Worm (Caenorhabditis elegans) whole organism, late embryonic: ENCODE results near the gene C07D8.5.

Experiments used
- C08G9.2 ChIP-seq: sonication (generic microtip); optimal IDR thresholded peaks from 2 replicates; lab custom pipeline; 2016; ENCODE audit warnings: mild to moderate bottlenecking, missing genetic modification characterization, moderate library complexity, missing compliant biosample characterization
- C38D4.7 ChIP-seq: fragments of 200-800 bp; sonication (Bioruptor generic); optimal IDR thresholded peaks from 2 replicates; lab custom pipeline; 2018; ENCODE audit warnings: mild to moderate bottlenecking, missing genetic modification characterization, moderate library complexity, missing compliant biosample characterization
- K02D7.2 ChIP-seq: sonication (generic microtip); optimal IDR thresholded peaks from 2 replicates; lab custom pipeline; 2017; ENCODE audit warnings: mild to moderate bottlenecking, missing genetic modification characterization, missing compliant biosample characterization
- K09A11.1 ChIP-seq: sonication (generic microtip); optimal IDR thresholded peaks from 2 replicates; lab custom pipeline; 2017; ENCODE audit warnings: antibody characterized with exemption, mild to moderate bottlenecking, missing genetic modification characterization, missing compliant biosample characterization; ENCODE audit not compliant: insufficient read depth
- T23F11.4 ChIP-seq: fragments of 200-800 bp; sonication (Bioruptor generic); optimal IDR thresholded peaks from 2 replicates; lab custom pipeline; 2018; ENCODE audit warnings: mild to moderate bottlenecking, missing genetic modification characterization, missing compliant biosample characterization
- ceh-14 ChIP-seq: sonication (generic microtip); optimal IDR thresholded peaks from 2 replicates; lab custom pipeline; 2016; ENCODE audit warnings: missing genotype, missing genetic modification characterization, missing compliant biosample characterization
- ceh-18 ChIP-seq: sonication (generic microtip); optimal IDR thresholded peaks from 2 replicates; lab custom pipeline; 2016; ENCODE audit warnings: missing genetic modification characterization, missing compliant biosample characterization
- ceh-2 ChIP-seq: sonication (generic microtip); optimal IDR thresholded peaks from 2 replicates; lab custom pipeline; 2016; ENCODE audit warnings: missing genotype, missing genetic modification characterization, missing compliant biosample characterization
- ceh-22 ChIP-seq: sonication (generic microtip); optimal IDR thresholded peaks from 2 replicates; lab custom pipeline; 2017; ENCODE audit warnings: missing biosample characterization, missing genetic modification characterization
- ceh-24 ChIP-seq: sonication (generic microtip); optimal IDR thresholded peaks from 2 replicates; lab custom pipeline; 2016; ENCODE audit warnings: mild to moderate bottlenecking, missing genetic modification characterization, missing compliant biosample characterization
- ceh-31 ChIP-seq: sonication (generic microtip); optimal IDR thresholded peaks from 2 replicates; lab custom pipeline; 2016; ENCODE audit warnings: missing genetic modification characterization, missing compliant biosample characterization
- ceh-45 ChIP-seq: fragments of 200-800 bp; sonication (Bioruptor generic); IDR thresholded peaks from 2 replicates; pipeline ENCODE4 v1.3.6; 2022; ENCODE audit warnings: missing genetic modification reagents, missing genetic modification characterization, missing compliant biosample characterization
- ceh-6 ChIP-seq: fragments of 200-800 bp; sonication (Bioruptor generic); optimal IDR thresholded peaks from 2 replicates; lab custom pipeline; 2018; ENCODE audit warnings: mild to moderate bottlenecking, missing genetic modification characterization, missing compliant biosample characterization
- che-1 ChIP-seq: sonication (generic microtip); optimal IDR thresholded peaks from 2 replicates; lab custom pipeline; 2016; ENCODE audit warnings: mild to moderate bottlenecking, missing genetic modification characterization, missing compliant biosample characterization
- dve-1 ChIP-seq: sonication (generic microtip); optimal IDR thresholded peaks from 2 replicates; lab custom pipeline; 2017; ENCODE audit warnings: antibody characterized with exemption, mild to moderate bottlenecking, missing genetic modification characterization, missing compliant biosample characterization
- elt-2 ChIP-seq: sonication (generic microtip); optimal IDR thresholded peaks from 2 replicates; lab custom pipeline; 2016; ENCODE audit warnings: missing genetic modification reagents, missing genetic modification characterization, missing compliant biosample characterization
- elt-4 ChIP-seq: sonication (generic microtip); optimal IDR thresholded peaks from 2 replicates; lab custom pipeline; 2016; ENCODE audit warnings: missing genetic modification characterization, missing compliant biosample characterization
- eyg-1 ChIP-seq: sonication (generic microtip); optimal IDR thresholded peaks from 2 replicates; lab custom pipeline; 2016; ENCODE audit warnings: missing genotype, missing genetic modification characterization, missing compliant biosample characterization
- fkh-10 ChIP-seq: fragments of 150-350 bp; optimal IDR thresholded peaks from 2 replicates; lab custom pipeline; 2014; ENCODE audit warnings: missing biosample characterization, missing genetic modification reagents, missing genetic modification characterization
- fkh-6 ChIP-seq: sonication (generic microtip); optimal IDR thresholded peaks from 2 replicates; lab custom pipeline; 2016; ENCODE audit warnings: missing genetic modification characterization, missing compliant biosample characterization
- hlh-15 ChIP-seq: sonication (generic microtip); optimal IDR thresholded peaks from 2 replicates; lab custom pipeline; 2016; ENCODE audit warnings: missing genetic modification characterization, missing compliant biosample characterization
- hlh-30 ChIP-seq: sonication (generic microtip); optimal IDR thresholded peaks from 2 replicates; lab custom pipeline; 2017; ENCODE audit warnings: antibody characterized with exemption, missing genetic modification characterization, missing compliant biosample characterization; ENCODE audit not compliant: insufficient read depth
- hlh-8 ChIP-seq: sonication (generic microtip); optimal IDR thresholded peaks from 2 replicates; lab custom pipeline; 2016; ENCODE audit warnings: missing genotype, missing genetic modification characterization, missing compliant biosample characterization
- nfya-1 ChIP-seq: sonication (generic microtip); optimal IDR thresholded peaks from 2 replicates; lab custom pipeline; 2017; ENCODE audit warnings: missing genetic modification characterization, mild to moderate bottlenecking, missing compliant biosample characterization, antibody characterized with exemption, moderate library complexity
- nhr-11 ChIP-seq: fragments of 150-350 bp; optimal IDR thresholded peaks from 2 replicates; lab custom pipeline; 2014; ENCODE audit warnings: missing biosample characterization, missing genetic modification characterization
- nhr-232 ChIP-seq: sonication (generic microtip); optimal IDR thresholded peaks from 2 replicates; lab custom pipeline; 2016; ENCODE audit warnings: missing genetic modification characterization, missing compliant biosample characterization
- npax-4 ChIP-seq: sonication (generic microtip); optimal IDR thresholded peaks from 2 replicates; lab custom pipeline; 2016; ENCODE audit warnings: missing genetic modification characterization, missing compliant biosample characterization
- odd-2 ChIP-seq: sonication (generic microtip); optimal IDR thresholded peaks from 2 replicates; lab custom pipeline; 2017; ENCODE audit warnings: antibody characterized with exemption, mild to moderate bottlenecking, missing genetic modification characterization, missing compliant biosample characterization
- pag-3 ChIP-seq: sonication (generic microtip); optimal IDR thresholded peaks from 2 replicates; lab custom pipeline; 2016; ENCODE audit warnings: missing compliant biosample characterization, missing genetic modification characterization, borderline replicate concordance
- pha-2 ChIP-seq: sonication (generic microtip); optimal IDR thresholded peaks from 2 replicates; lab custom pipeline; 2017; ENCODE audit warnings: mild to moderate bottlenecking, missing genetic modification characterization, missing compliant biosample characterization
- pha-4 ChIP-seq: fragments of 150-350 bp; optimal IDR thresholded peaks from 2 replicates; lab custom pipeline; 2018; ENCODE audit warnings: missing biosample characterization, missing genetic modification reagents, missing genetic modification characterization
- pqm-1 ChIP-seq: sonication (generic microtip); optimal IDR thresholded peaks from 2 replicates; lab custom pipeline; 2016; ENCODE audit warnings: missing genetic modification characterization, missing compliant biosample characterization
- pros-1 ChIP-seq: fragments of 150-350 bp; optimal IDR thresholded peaks from 2 replicates; lab custom pipeline; 2014; ENCODE audit warnings: missing biosample characterization, missing genetic modification reagents, missing genetic modification characterization
- sdc-2 ChIP-seq: sonication (generic microtip); optimal IDR thresholded peaks from 2 replicates; lab custom pipeline; 2016; ENCODE audit warnings: missing genotype, missing genetic modification characterization, missing compliant biosample characterization
- sox-2 ChIP-seq: fragments of 200-800 bp; sonication (Bioruptor generic); IDR thresholded peaks from 2 replicates; pipeline ENCODE4 v1.3.6; 2022; ENCODE audit warnings: missing genetic modification reagents, missing genetic modification characterization, missing compliant biosample characterization
- sox-4 ChIP-seq: sonication (generic microtip); optimal IDR thresholded peaks from 2 replicates; lab custom pipeline; 2017; ENCODE audit warnings: mild to moderate bottlenecking, missing genetic modification characterization, inconsistent platforms, missing compliant biosample characterization
- ttx-3 ChIP-seq: sonication (generic microtip); optimal IDR thresholded peaks from 2 replicates; lab custom pipeline; 2016; ENCODE audit warnings: missing genetic modification reagents, missing genetic modification characterization, missing compliant biosample characterization
- unc-42 ChIP-seq: sonication (generic microtip); optimal IDR thresholded peaks from 2 replicates; lab custom pipeline; 2016; ENCODE audit warnings: missing genotype, missing genetic modification characterization, missing compliant biosample characterization
- unc-55 ChIP-seq: sonication (generic microtip); optimal IDR thresholded peaks from 2 replicates; lab custom pipeline; 2017; ENCODE audit warnings: missing biosample characterization, missing genetic modification reagents, missing genetic modification characterization
- unc-86 ChIP-seq: sonication (generic microtip); optimal IDR thresholded peaks from 2 replicates; lab custom pipeline; 2016; ENCODE audit warnings: missing genetic modification characterization, missing compliant biosample characterization

C07D8.5 gene

ce11 chrX:7313236-7313635 is 30.6 kb upstream of the C07D8.5 start:
- TF ChIP-seq odd-2 (tag; lab: Kevin White, UChicago): no peak
- no peak for TF ChIP-seq pros-1 (tag; lab: Kevin White, UChicago)
- no peak for TF ChIP-seq nfya-1
- TF ChIP-seq pqm-1 (tag; lab: Kevin White, UChicago): no peak
- no peak for TF ChIP-seq C08G9.2 (tag; lab: Kevin White, UChicago)
- no peak for TF ChIP-seq fkh-10 (GFP tag; lab: Kevin White, UChicago)
- TF ChIP-seq unc-86 (tag; lab: Kevin White, UChicago): no peak
- TF ChIP-seq ttx-3 (tag; lab: Kevin White, UChicago): no peak
- TF ChIP-seq che-1: no peak
- no peak for TF ChIP-seq ceh-24 (tag; lab: Kevin White, UChicago)
- TF ChIP-seq nhr-11 (tag; lab: Kevin White, UChicago): no peak
- no peak for TF ChIP-seq sox-2 (GFP tag; lab: Robert Waterston, UW)
- TF ChIP-seq K02D7.2 (tag; lab: Kevin White, UChicago): no peak

ce11 chrX:7314564-7314963 is 29.3 kb upstream of the C07D8.5 start:
- no peak for TF ChIP-seq pha-4 (tag; lab: Kevin White, UChicago)
- TF ChIP-seq, all 69 proteins: peak for 0

- TF ChIP-seq eyg-1 (tag; lab: Kevin White, UChicago) (no peak), elt-2 (tag; lab: Kevin White, UChicago) (peak; percentile 10), fkh-6 (no peak)
Observed at ce11 chrX:7315329-7315728, 28.5 kb upstream of the C07D8.5 start, which contains the start of gene spp-3. spp-3 (minus strand) TSS chrX:7315353.

DNA sequence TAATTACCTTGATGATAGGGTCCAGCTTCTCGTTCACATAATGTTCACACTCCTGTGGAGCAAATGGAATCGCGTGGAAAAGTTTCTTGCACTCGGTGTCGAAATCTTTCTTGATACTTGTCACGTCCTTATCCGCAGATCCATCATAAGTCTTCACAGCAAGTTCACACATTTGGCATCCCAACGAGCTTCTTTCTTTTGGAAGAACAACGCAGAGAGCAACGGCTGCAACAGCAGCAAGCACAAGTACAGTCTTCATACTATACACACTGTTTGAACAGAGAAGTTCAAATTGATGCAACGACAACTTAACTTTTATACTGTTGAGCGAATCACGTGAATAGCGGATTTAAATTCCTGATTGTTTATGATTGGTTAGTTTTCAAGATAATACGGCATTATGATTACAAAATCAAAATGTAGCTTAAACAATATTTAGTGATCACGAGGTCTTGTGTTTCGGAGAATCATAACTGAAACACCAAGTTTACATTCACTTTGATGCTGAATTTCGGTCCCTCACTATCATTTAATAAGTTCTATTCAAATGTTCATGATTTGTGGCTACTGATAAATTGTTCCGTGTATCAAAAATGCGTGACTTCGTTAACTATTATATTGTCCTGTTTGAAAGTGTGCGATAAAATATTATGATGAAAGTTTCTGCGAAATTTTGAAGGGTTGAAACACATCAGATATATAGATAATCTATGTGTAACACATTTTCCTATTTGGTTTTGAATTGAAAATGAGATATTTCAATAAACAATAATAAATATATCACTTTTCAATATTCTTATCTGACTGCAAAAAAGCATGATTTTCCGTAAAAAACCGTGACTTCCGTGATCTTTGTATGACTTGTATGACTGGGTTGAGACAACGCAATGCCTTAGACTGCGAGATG is 27.1 kb upstream of the C07D8.5 start, which contains the start of the genes spp-2 and spp-6:
TSS of gene spp-2 (minus strand) at position 334 of the 907 bp plus-strand sequence.
TSS of gene spp-6 (plus strand) at position 857 of the 907 bp plus-strand sequence.
- TF ChIP-seq C38D4.7 (no peak), nfya-1 (no peak), pha-2 (tag; lab: Kevin White, UChicago) (no peak), eyg-1 (tag; lab: Kevin White, UChicago) (no peak), ceh-14 (tag; lab: Kevin White, UChicago) (no peak), sox-2 (GFP tag; lab: Robert Waterston, UW) (no peak), pros-1 (tag; lab: Kevin White, UChicago) (no peak), unc-55 (GFP tag; lab: Kevin White, UChicago) (no peak), hlh-8 (tag; lab: Kevin White, UChicago) (no peak), nhr-232 (tag; lab: Kevin White, UChicago) (no peak), sdc-2 (tag; lab: Kevin White, UChicago) (no peak), dve-1 (tag; lab: Kevin White, UChicago) (no peak), pag-3 (tag; lab: Kevin White, UChicago) (no peak), ceh-31 (no peak), ceh-18 (tag; lab: Kevin White, UChicago) (no peak), unc-42 (no peak), hlh-15 (tag; lab: Kevin White, UChicago) (no peak)

DNA sequence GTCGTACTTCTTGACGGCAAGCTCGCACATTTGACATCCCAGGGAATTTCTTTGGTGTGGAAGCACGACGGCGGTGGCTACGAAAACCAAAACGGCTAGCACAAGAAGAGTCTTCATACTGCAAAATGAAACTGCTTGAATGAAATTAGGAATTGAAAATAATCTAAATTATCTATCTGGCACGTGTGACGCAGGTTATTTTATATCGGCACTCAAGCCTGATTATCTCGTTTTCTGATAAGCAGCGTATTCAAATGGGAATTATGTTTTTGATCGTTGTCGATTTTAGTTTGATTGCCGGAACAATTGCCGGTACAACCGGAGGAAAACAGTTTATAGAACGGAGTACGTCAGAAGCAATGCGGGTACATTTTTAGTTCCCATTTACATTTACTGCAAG is 25.2 kb upstream of the C07D8.5 start, which contains the start of gene spp-4:
TSS of gene spp-4 (minus strand) at position 118 of the 400 bp plus-strand sequence.
- no peak for TF ChIP-seq K09A11.1 (tag; lab: Kevin White, UChicago)
- TF ChIP-seq hlh-8 (tag; lab: Kevin White, UChicago): no peak
- no peak for TF ChIP-seq ceh-45 (GFP tag; lab: Robert Waterston, UW)
- TF ChIP-seq elt-4 (tag; lab: Kevin White, UChicago): no peak
- TF ChIP-seq unc-42: no peak
- no peak for TF ChIP-seq sdc-2 (tag; lab: Kevin White, UChicago)
- TF ChIP-seq nfya-1: no peak
- no peak for TF ChIP-seq ceh-22 (tag; lab: Kevin White, UChicago)
- TF ChIP-seq odd-2 (tag; lab: Kevin White, UChicago): no peak
- no peak for TF ChIP-seq ceh-6 (GFP tag; lab: Kevin White, UChicago)
- TF ChIP-seq sox-4 (tag; lab: Kevin White, UChicago): no peak
- no peak for TF ChIP-seq hlh-30 (tag; lab: Kevin White, UChicago)
- no peak for TF ChIP-seq ceh-14 (tag; lab: Kevin White, UChicago)
- no peak for TF ChIP-seq ceh-18 (tag; lab: Kevin White, UChicago)
- TF ChIP-seq pha-2 (tag; lab: Kevin White, UChicago): no peak
- TF ChIP-seq T23F11.4: no peak
- no peak for TF ChIP-seq unc-86 (tag; lab: Kevin White, UChicago)
- TF ChIP-seq ceh-2 (tag; lab: Kevin White, UChicago): no peak
- no peak for TF ChIP-seq K02D7.2 (tag; lab: Kevin White, UChicago)
- TF ChIP-seq npax-4 (tag; lab: Kevin White, UChicago): no peak
